Fruit fly (Drosophila melanogaster) whole organism, embryonic: Measurements from ENCODE around the gene CG15742.

Experiments
- CG10366 ChIP-seq: fragments of 200-800 bp; sonication (Bioruptor generic); IDR thresholded peaks from 2 replicates; pipeline ENCODE4 v1.3.6; 2022; ENCODE audit warnings: missing biosample characterization, missing genetic modification characterization
- CG10959 ChIP-seq: fragments of 200-800 bp; sonication (Bioruptor generic); IDR thresholded peaks from 2 replicates; pipeline ENCODE4 v1.3.6; 2022; ENCODE audit warnings: missing biosample characterization, missing genetic modification characterization
- CG11247 ChIP-seq: fragments of 200-800 bp; sonication (Bioruptor generic); IDR thresholded peaks from 2 replicates; pipeline ENCODE4 v1.3.6; 2022; ENCODE audit warnings: missing biosample characterization, missing genetic modification characterization
- CG11695 ChIP-seq: fragments of 200-800 bp; sonication (Bioruptor generic); IDR thresholded peaks from 3 replicates; pipeline ENCODE4 v1.3.6; 2022; ENCODE audit warnings: missing biosample characterization, missing genetic modification characterization
- CG12155 ChIP-seq: fragments of 200-800 bp; sonication (Bioruptor generic); optimal IDR thresholded peaks from 3 replicates; lab custom pipeline; 2016; ENCODE audit warnings: missing biosample characterization, missing genetic modification characterization
- CG14710 ChIP-seq: fragments of 200-800 bp; sonication (Bioruptor generic); optimal IDR thresholded peaks from 3 replicates; lab custom pipeline; 2019; ENCODE audit warnings: missing biosample characterization, mild to moderate bottlenecking, missing genetic modification characterization, moderate library complexity
- CG1602 ChIP-seq: fragments of 200-800 bp; sonication (Bioruptor generic); optimal IDR thresholded peaks from 3 replicates; lab custom pipeline; 2016; ENCODE audit warnings: missing biosample characterization, missing genetic modification characterization
- CG16813 ChIP-seq: fragments of 200-800 bp; sonication (Bioruptor generic); IDR thresholded peaks from 3 replicates; pipeline ENCODE4 v1.3.6; 2022; ENCODE audit warnings: missing biosample characterization, missing genetic modification characterization; ENCODE audit not compliant: partially characterized antibody
- CG17361 ChIP-seq: fragments of 200-800 bp; sonication (Bioruptor generic); IDR thresholded peaks from 3 replicates; pipeline ENCODE4 v1.3.6; 2022; ENCODE audit warnings: missing biosample characterization, missing genetic modification characterization
- CG17385 ChIP-seq: fragments of 200-800 bp; sonication (Bioruptor generic); optimal IDR thresholded peaks from 3 replicates; lab custom pipeline; 2018; ENCODE audit warnings: missing biosample characterization, mild to moderate bottlenecking, missing genetic modification characterization
- CG4820 ChIP-seq: fragments of 200-800 bp; sonication (Bioruptor generic); optimal IDR thresholded peaks from 3 replicates; lab custom pipeline; 2016; ENCODE audit warnings: missing biosample characterization, missing genetic modification characterization
- CG6272 ChIP-seq: fragments of 200-800 bp; sonication (Bioruptor generic); IDR thresholded peaks from 2 replicates; pipeline ENCODE4 v1.3.6; 2022; ENCODE audit warnings: missing biosample characterization, missing genetic modification characterization
- CG7928 ChIP-seq: fragments of 200-800 bp; sonication (Bioruptor generic); optimal IDR thresholded peaks from 2 replicates; lab custom pipeline; 2017; ENCODE audit warnings: missing biosample characterization, mild to moderate bottlenecking, missing genetic modification characterization
- CG7963 ChIP-seq: fragments of 200-800 bp; sonication (Bioruptor generic); IDR thresholded peaks from 3 replicates; pipeline ENCODE4 v1.3.6; 2022; ENCODE audit warnings: missing biosample characterization, missing genetic modification characterization; ENCODE audit not compliant: partially characterized antibody
- CG8359 ChIP-seq: fragments of 200-800 bp; sonication (Bioruptor generic); optimal IDR thresholded peaks from 2 replicates; lab custom pipeline; 2017; ENCODE audit warnings: missing biosample characterization, mild to moderate bottlenecking, missing genetic modification characterization, borderline replicate concordance
- CG9437 ChIP-seq: fragments of 200-800 bp; sonication (Bioruptor generic); optimal IDR thresholded peaks from 2 replicates; lab custom pipeline; 2018; ENCODE audit warnings: missing biosample characterization, mild to moderate bottlenecking, missing genetic modification characterization
- Chrac-16 ChIP-seq: fragments of 200-800 bp; sonication (Bioruptor generic); optimal IDR thresholded peaks from 3 replicates; lab custom pipeline; 2016; ENCODE audit warnings: missing biosample characterization, missing genetic modification characterization
- HmgZ ChIP-seq: fragments of 200-800 bp; sonication (Bioruptor generic); optimal IDR thresholded peaks from 2 replicates; lab custom pipeline; 2018; ENCODE audit warnings: missing biosample characterization, mild to moderate bottlenecking, missing genetic modification characterization
- Hr3 ChIP-seq: fragments of 200-800 bp; sonication (Bioruptor generic); optimal IDR thresholded peaks from 3 replicates; lab custom pipeline; 2016; ENCODE audit warnings: missing biosample characterization, missing genetic modification characterization
- Hr78 ChIP-seq, 2 experiments: fragments of 200-800 bp in 1 of 2; fragments of >200 bp in 1 of 2; sonication (Bioruptor generic) in 1 of 2; optimal IDR thresholded peaks; 2 replicates each; lab custom pipeline; 2017 to 2019; ENCODE audit warnings: missing biosample characterization in 2 of 2, missing genetic modification characterization in 2 of 2, mild to moderate bottlenecking in 1 of 2, moderate library complexity in 1 of 2
- Pdp1 ChIP-seq, 2 experiments: fragments of 200-800 bp; sonication (Bioruptor generic); optimal IDR thresholded peaks; 3 replicates each; lab custom pipeline; 2016; ENCODE audit warnings: missing biosample characterization in 2 of 2, missing genetic modification characterization in 2 of 2, mild to moderate bottlenecking in 1 of 2, moderate library complexity in 1 of 2
- ab ChIP-seq: fragments of 200-800 bp; sonication (Bioruptor generic); optimal IDR thresholded peaks from 2 replicates; lab custom pipeline; 2016; ENCODE audit warnings: missing biosample characterization, missing genetic modification characterization
- bab2 ChIP-seq: fragments of 200-800 bp; sonication (Bioruptor generic); optimal IDR thresholded peaks from 2 replicates; lab custom pipeline; 2016; ENCODE audit warnings: missing biosample characterization, missing genetic modification characterization
- chinmo ChIP-seq: fragments of 200-800 bp; sonication (Bioruptor generic); IDR thresholded peaks from 4 replicates; pipeline ENCODE4 v1.3.6; 2022; ENCODE audit warnings: missing biosample characterization, missing genetic modification characterization; ENCODE audit not compliant: partially characterized antibody
- chm ChIP-seq: fragments of 200-800 bp; sonication (Bioruptor generic); IDR thresholded peaks from 2 replicates; pipeline ENCODE4 v1.3.6; 2022; ENCODE audit warnings: missing biosample characterization, missing genetic modification characterization
- ham ChIP-seq: fragments of 200-800 bp; sonication (Bioruptor generic); IDR thresholded peaks from 2 replicates; pipeline ENCODE4 v1.3.6; 2022; ENCODE audit warnings: missing biosample characterization, missing genetic modification characterization
- kni ChIP-seq: fragments of 200-800 bp; sonication (Bioruptor generic); optimal IDR thresholded peaks from 3 replicates; lab custom pipeline; 2017; ENCODE audit warnings: mild to moderate bottlenecking, missing biosample characterization, missing genetic modification reagents, missing genetic modification characterization
- otp ChIP-seq: fragments of 200-800 bp; sonication (Bioruptor generic); IDR thresholded peaks from 3 replicates; pipeline ENCODE4, ENCODE4 v1.3.6; 2022; ENCODE audit warnings: missing biosample characterization, missing genetic modification characterization
- phol ChIP-seq: fragments of 200-800 bp; sonication (Bioruptor generic); optimal IDR thresholded peaks from 3 replicates; lab custom pipeline; 2018; ENCODE audit warnings: missing biosample characterization, mild to moderate bottlenecking, missing genetic modification characterization, moderate library complexity
- psq ChIP-seq: fragments of 200-800 bp; sonication (Bioruptor generic); optimal IDR thresholded peaks from 2 replicates; lab custom pipeline; 2017; ENCODE audit warnings: missing biosample characterization, missing genetic modification characterization
- pum ChIP-seq: fragments of 200-800 bp; sonication (Bioruptor generic); optimal IDR thresholded peaks from 2 replicates; lab custom pipeline; 2016; ENCODE audit warnings: missing biosample characterization, missing genetic modification characterization
- sens ChIP-seq: fragments of 200-800 bp; sonication (Bioruptor generic); peaks from one replicate; lab custom pipeline; 2016; ENCODE audit warnings: missing biosample characterization, missing genetic modification characterization
- seq ChIP-seq: fragments of 200-800 bp; sonication (Bioruptor generic); IDR thresholded peaks from 2 replicates; pipeline ENCODE4 v1.3.6; 2022; ENCODE audit warnings: missing biosample characterization, missing genetic modification characterization
- sim ChIP-seq: fragments of 200-800 bp; sonication (Bioruptor generic); IDR thresholded peaks from 2 replicates; pipeline ENCODE4 v1.3.6; 2022; ENCODE audit warnings: missing biosample characterization, missing genetic modification characterization
- ssp ChIP-seq: fragments of 200-800 bp; sonication (Bioruptor generic); IDR thresholded peaks from 2 replicates; pipeline ENCODE4 v1.3.6; 2022; ENCODE audit warnings: missing biosample characterization, missing genetic modification characterization
- stwl ChIP-seq: fragments of 200-800 bp; sonication (Bioruptor generic); optimal IDR thresholded peaks from 3 replicates; lab custom pipeline; 2018; ENCODE audit warnings: missing biosample characterization, mild to moderate bottlenecking, missing genetic modification characterization, moderate library complexity
- tna ChIP-seq: fragments of 200-800 bp; sonication (Bioruptor generic); IDR thresholded peaks from 2 replicates; pipeline ENCODE4 v1.3.6; 2022; ENCODE audit warnings: missing biosample characterization, missing genetic modification characterization; ENCODE audit not compliant: partially characterized antibody
- twi ChIP-seq: fragments of 200-800 bp; optimal IDR thresholded peaks from 2 replicates; lab custom pipeline; 2019; ENCODE audit warnings: missing biosample characterization, mild to moderate bottlenecking, missing genetic modification characterization, moderate library complexity
- vvl ChIP-seq: fragments of 200-800 bp; sonication (Bioruptor generic); IDR thresholded peaks from 2 replicates; pipeline ENCODE4 v1.3.6; 2022; ENCODE audit warnings: missing biosample characterization, missing genetic modification characterization
- wdn ChIP-seq: fragments of 200-800 bp; sonication (Bioruptor generic); IDR thresholded peaks from 2 replicates; pipeline ENCODE4 v1.3.6; 2022; ENCODE audit warnings: missing biosample characterization, missing genetic modification characterization

Gene CG15742

DNA sequence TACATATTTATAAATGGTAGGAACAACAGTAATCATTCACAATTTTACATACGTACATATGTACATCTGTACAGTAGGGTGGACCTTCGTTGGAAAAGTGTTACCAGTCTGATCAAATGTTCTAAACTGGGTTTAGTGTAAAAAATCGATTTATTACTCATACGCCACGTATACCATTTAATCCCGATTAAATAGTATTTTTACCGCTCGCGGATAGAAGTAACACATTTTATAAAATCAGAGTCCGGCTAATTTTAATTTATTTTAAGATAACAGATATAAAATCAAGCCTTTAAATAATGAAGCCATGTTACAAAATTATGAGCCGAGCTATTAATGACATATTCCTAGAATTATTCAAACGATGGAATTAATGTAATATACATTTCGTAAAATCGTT lies 37.9 kb downstream of the CG15742 start:
- peak; percentile 12 for TF ChIP-seq phol (tag; lab: Kevin White, UChicago)
- TF ChIP-seq CG11695 (GFP tag; lab: Robert Waterston, UW), result 0 out of 3 replicates have a peak, but pooled peaks have one; percentile 11
- TF ChIP-seq sens (GFP tag; lab: Kevin White, UChicago), result peak; percentile 12
- TF ChIP-seq stwl (tag; lab: Kevin White, UChicago), result peak; percentile 14
- TF ChIP-seq CG17361 (GFP tag; lab: Robert Waterston, UW), result 0 out of 3 replicates have a peak, but pooled peaks have one; percentile 17
- no peak for TF ChIP-seq chm (GFP tag; lab: Robert Waterston, UW)
- no peak for TF ChIP-seq pum (GFP tag; lab: Kevin White, UChicago)
- TF ChIP-seq HmgZ (tag; lab: Kevin White, UChicago), result no peak
- TF ChIP-seq CG9437 (GFP tag; lab: Kevin White, UChicago), result peak; percentile 5
- TF ChIP-seq CG11247, result no peak

DNA sequence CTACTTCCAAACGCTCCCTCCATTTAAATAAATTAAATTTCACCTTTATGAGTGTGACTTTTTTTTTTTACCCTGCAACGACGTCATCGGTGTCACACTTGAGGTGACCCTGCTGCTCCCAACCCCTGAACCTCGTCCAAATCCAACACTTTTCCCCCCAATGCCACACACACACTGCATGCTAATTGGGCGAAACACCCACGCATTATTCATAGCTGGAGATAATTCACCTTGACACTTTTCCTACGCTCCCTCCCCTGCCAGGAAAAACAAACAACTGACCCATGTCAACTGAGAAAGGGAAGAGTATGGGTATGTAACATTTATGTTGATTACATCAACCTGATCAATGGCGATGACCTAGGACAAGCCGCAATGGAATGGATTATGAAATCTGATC lies 39.0 kb downstream of the CG15742 start:
- no peak for TF ChIP-seq CG10959 (GFP tag; lab: Robert Waterston, UW)
- TF ChIP-seq CG7928 (GFP tag; lab: Kevin White, UChicago), result no peak
- TF ChIP-seq kni (GFP tag; lab: Kevin White, UChicago), result peak; percentile 18
- no peak for TF ChIP-seq CG6272 (GFP tag; lab: Robert Waterston, UW)
- peak in 1 of 2 experiments; percentile 2 for TF ChIP-seq Pdp1 (GFP tag; optimal IDR thresholded peaks at IDR 0.05; lab: Kevin White, UChicago)
- TF ChIP-seq CG14710, result no peak
- no peak for TF ChIP-seq CG12155 (GFP tag; lab: Kevin White, UChicago)
- peak; percentile 53; the same call in 1 of the 2 replicates for TF ChIP-seq vvl (GFP tag; lab: Robert Waterston, UW)
- no peak for TF ChIP-seq seq
- no peak for TF ChIP-seq CG8359
- TF ChIP-seq CG16813 (GFP tag; lab: Robert Waterston, UW), result no peak
- peak in 1 of 2 experiments; percentile 75 for TF ChIP-seq Hr78 (GFP tag; optimal IDR thresholded peaks at IDR 0.05; lab: Kevin White, UChicago)
- TF ChIP-seq psq (GFP tag; lab: Kevin White, UChicago), result no peak
- TF ChIP-seq Chrac-16 (GFP tag; lab: Kevin White, UChicago), result no peak
- no peak for TF ChIP-seq bab2 (GFP tag; lab: Kevin White, UChicago)
- TF ChIP-seq CG1602, result no peak
- no peak for TF ChIP-seq CG10366 (GFP tag; lab: Robert Waterston, UW)
- no peak for TF ChIP-seq otp (GFP tag; lab: Robert Waterston, UW)
- TF ChIP-seq Hr3 (GFP tag; lab: Kevin White, UChicago), result no peak
- TF ChIP-seq CG17385 (GFP tag; lab: Kevin White, UChicago), result no peak
- TF ChIP-seq twi (tag; lab: Kevin White, UChicago), result no peak
- TF ChIP-seq ab, result no peak
- 0 out of 4 replicates have a peak, but pooled peaks have one; percentile 37 for TF ChIP-seq chinmo (GFP tag; lab: Robert Waterston, UW)
- no peak for TF ChIP-seq CG4820
- TF ChIP-seq CG7963 (GFP tag; lab: Robert Waterston, UW), result no peak
- TF ChIP-seq wdn (GFP tag; lab: Robert Waterston, UW), result no peak
- no peak for TF ChIP-seq tna
- TF ChIP-seq ham (GFP tag; lab: Robert Waterston, UW), result no peak
- TF ChIP-seq ssp (GFP tag; lab: Robert Waterston, UW), result no peak
- no peak for TF ChIP-seq sim (GFP tag; lab: Robert Waterston, UW)
